Fruit fly (Drosophila melanogaster): ENCODE measurements around the gene Eip78C.

Eip78C gene

DNA sequence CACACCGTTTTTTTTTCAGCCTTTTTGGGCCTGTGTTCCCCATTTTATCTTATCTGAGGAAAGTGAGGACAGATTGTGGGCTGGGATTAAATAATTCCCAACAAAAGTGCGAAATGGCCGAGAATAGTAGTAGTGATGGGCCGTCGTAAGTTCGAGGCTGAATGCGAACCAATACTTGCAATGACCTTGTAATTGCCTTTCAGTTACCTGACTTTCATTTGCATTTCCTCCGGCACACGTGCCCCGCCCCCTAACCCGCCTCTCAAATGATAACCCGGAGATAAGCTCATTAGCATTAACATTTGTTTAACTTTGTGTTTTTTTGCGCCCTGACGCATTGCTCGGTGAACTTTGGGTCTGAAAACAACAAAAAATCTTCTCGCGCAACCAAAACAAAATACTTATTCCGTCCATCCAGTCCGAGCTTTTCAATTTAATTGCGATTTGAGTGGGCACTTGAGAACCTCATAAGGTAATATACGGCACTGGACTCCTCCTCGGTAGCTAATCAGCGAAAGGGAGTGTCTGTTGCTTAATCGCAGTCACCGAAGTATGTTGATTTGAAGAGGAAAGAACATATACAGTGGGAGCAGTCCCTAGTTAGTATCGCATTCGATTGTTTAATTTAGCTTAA is 51.6 kb downstream of the Eip78C start (continued):
- TF ChIP-seq CG13624 (GFP tag; optimal IDR thresholded peaks at IDR 0.05) (no peak), exex (tag; optimal IDR thresholded peaks at IDR 0.05) (peak; percentile 92), Chrac-16 (GFP tag; optimal IDR thresholded peaks at IDR 0.05) (no peak), CG9437 (GFP tag; optimal IDR thresholded peaks at IDR 0.05) (no peak), CG18599 (GFP tag; optimal IDR thresholded peaks at IDR 0.05) (peak; percentile 21), Adf1 (GFP tag; IDR thresholded peaks at IDR 0.05) (no peak), D (optimal IDR thresholded peaks at IDR 0.05) (no peak), D (GFP tag; optimal IDR thresholded peaks at IDR 0.05) (no peak), da (GFP tag; optimal IDR thresholded peaks at IDR 0.05) (no peak), dpn (GFP tag; optimal IDR thresholded peaks at IDR 0.05) (no peak), Hey (tag; optimal IDR thresholded peaks at IDR 0.05) (peak; percentile 18), ara (GFP tag; IDR thresholded peaks at IDR 0.05) (no peak), CG2116 (GFP tag; optimal IDR thresholded peaks at IDR 0.05) (no peak), Opbp (GFP tag; IDR thresholded peaks at IDR 0.05; ENCODE audit: partially characterized antibody) (no peak), E2f2 (GFP tag; IDR thresholded peaks at IDR 0.05) (no peak), emc (GFP tag; optimal IDR thresholded peaks at IDR 0.05) (no peak), E2f1 (GFP tag; IDR thresholded peaks at IDR 0.05) (no peak), Antp (GFP tag; optimal IDR thresholded peaks at IDR 0.05) (no peak), Mrtf (GFP tag; IDR thresholded peaks at IDR 0.05) (no peak), CG12769 (tag; optimal IDR thresholded peaks at IDR 0.05) (no peak), GATAe (GFP tag; conservative IDR thresholded peaks at IDR 0.05) (peak; percentile 13; the same call in 1 of the 2 replicates), CG7839 (tag; optimal IDR thresholded peaks at IDR 0.05) (no peak), CG8944 (GFP tag; optimal IDR thresholded peaks at IDR 0.05) (no peak), Max (GFP tag; optimal IDR thresholded peaks at IDR 0.05) (no peak), CG15696 (tag; optimal IDR thresholded peaks at IDR 0.05) (no peak), br (optimal IDR thresholded peaks at IDR 0.05) (no peak), otp (GFP tag; IDR thresholded peaks at IDR 0.05) (no peak), grau (tag; optimal IDR thresholded peaks at IDR 0.05) (no peak), hkb (optimal IDR thresholded peaks at IDR 0.05) (no peak), hkb (GFP tag; IDR thresholded peaks at IDR 0.05) (no peak), CG17385 (GFP tag; optimal IDR thresholded peaks at IDR 0.05) (no peak), stwl (tag; optimal IDR thresholded peaks at IDR 0.05) (no peak), Abd-B (GFP tag; optimal IDR thresholded peaks at IDR 0.05) (no peak), CG7271 (tag; optimal IDR thresholded peaks at IDR 0.05) (no peak), Trl (optimal IDR thresholded peaks at IDR 0.05) (no peak), Trl (GFP tag; optimal IDR thresholded peaks at IDR 0.05) (no peak), CG2199 (GFP tag; IDR thresholded peaks at IDR 0.05) (no peak), ranshi (GFP tag; IDR thresholded peaks at IDR 0.05) (no peak), jigr1 (GFP tag; IDR thresholded peaks at IDR 0.05) (no peak), Sox100B (GFP tag; optimal IDR thresholded peaks at IDR 0.05) (no peak), knrl (GFP tag; IDR thresholded peaks at IDR 0.05; ENCODE audit: partially characterized antibody) (no peak), Med (GFP tag) (peak; percentile 69), cad (GFP tag; optimal IDR thresholded peaks at IDR 0.05) (no peak), luna (GFP tag; optimal IDR thresholded peaks at IDR 0.05) (no peak), trem (tag; optimal IDR thresholded peaks at IDR 0.05) (no peak), lola (GFP tag; optimal IDR thresholded peaks at IDR 0.05) (no peak), vfl (GFP tag; optimal IDR thresholded peaks at IDR 0.05) (no peak), CG4282 (GFP tag; optimal IDR thresholded peaks at IDR 0.05) (no peak), hbn (GFP tag; IDR thresholded peaks at IDR 0.05; ENCODE audit: partially characterized antibody) (no peak), pita (GFP tag; optimal IDR thresholded peaks at IDR 0.05) (no peak), CG7928 (GFP tag; optimal IDR thresholded peaks at IDR 0.05) (no peak), CG12236 (GFP tag; optimal IDR thresholded peaks at IDR 0.05) (no peak)

Data from whole organism, embryonic.